Fruit fly (Drosophila melanogaster): ENCODE measurements around the gene xit.

The xit gene

DNA sequence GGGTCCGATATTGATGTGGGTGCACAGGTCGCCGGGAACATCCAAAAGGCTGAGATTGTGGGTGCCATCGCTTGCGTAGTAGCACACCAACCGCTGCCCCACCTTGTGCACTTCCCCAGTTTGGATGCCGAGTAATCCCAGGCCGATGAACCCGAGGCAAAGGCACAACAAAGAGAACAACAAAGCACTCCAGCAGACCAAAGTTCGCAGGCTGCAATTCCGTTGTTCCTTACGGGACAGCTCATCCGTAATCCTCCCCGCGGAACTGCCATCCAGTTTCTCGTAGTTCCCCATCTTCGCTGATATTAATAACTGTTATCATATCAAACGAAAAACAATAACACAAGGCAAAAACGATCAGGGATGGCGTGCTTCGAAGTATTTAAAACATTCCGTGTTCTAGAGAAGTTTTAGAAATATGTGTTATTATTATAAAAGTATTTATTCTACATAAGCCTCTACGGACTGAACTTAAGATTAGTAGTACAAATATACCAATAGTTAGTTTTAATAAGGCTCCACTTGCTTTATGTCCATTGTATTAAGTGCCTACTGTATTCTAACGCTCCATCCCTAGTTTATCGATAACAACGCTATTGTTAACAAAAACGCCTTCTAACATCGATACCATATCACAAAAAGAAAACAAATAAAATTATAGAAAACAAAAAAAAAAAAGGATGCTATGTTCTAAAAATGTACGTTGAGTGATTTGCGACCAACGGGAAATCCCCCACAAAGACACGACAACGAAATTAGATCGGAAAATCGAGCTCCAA, 28.6 kb downstream of the xit start, which contains the start of the genes Cht11 and CG4558 (continued):
- TF ChIP-seq stwl (tag; optimal IDR thresholded peaks at IDR 0.05), result peak; percentile 54
- TF ChIP-seq CG10431 (GFP tag; optimal IDR thresholded peaks at IDR 0.05), result peak; percentile 54
- TF ChIP-seq CG15269 (tag; optimal IDR thresholded peaks at IDR 0.05), result peak; percentile 82
- peak; percentile 82 for TF ChIP-seq CG6689 (GFP tag; IDR thresholded peaks at IDR 0.05)
- no peak for TF ChIP-seq bigmax (GFP tag; optimal IDR thresholded peaks at IDR 0.05)
- peak; percentile 78 for TF ChIP-seq Max (GFP tag; optimal IDR thresholded peaks at IDR 0.05)
- TF ChIP-seq CG14710 (tag; optimal IDR thresholded peaks at IDR 0.05), result peak; percentile 80
- peak; percentile 82 for TF ChIP-seq ase (GFP tag; IDR thresholded peaks at IDR 0.05)
- peak; percentile 80 for TF ChIP-seq Dek (tag; optimal IDR thresholded peaks at IDR 0.05)
- peak; percentile 84 for TF ChIP-seq mam (GFP tag; optimal IDR thresholded peaks at IDR 0.05)
- TF ChIP-seq CG7745 (tag; optimal IDR thresholded peaks at IDR 0.05), result no peak
- peak; percentile 72 for TF ChIP-seq CG12942 (GFP tag; optimal IDR thresholded peaks at IDR 0.05)
- TF ChIP-seq insv (GFP tag; optimal IDR thresholded peaks at IDR 0.05), result peak in 1 of 2 experiments; percentile 66
- TF ChIP-seq TFAM (GFP tag; optimal IDR thresholded peaks at IDR 0.05), result no peak
- TF ChIP-seq Nf-YA (GFP tag; IDR thresholded peaks at IDR 0.05), result no peak
- no peak for TF ChIP-seq lov (optimal IDR thresholded peaks at IDR 0.05)
- TF ChIP-seq lov (GFP tag; IDR thresholded peaks at IDR 0.05), result 0 out of 3 replicates have a peak, but pooled peaks have one; percentile 51
- TF ChIP-seq aop (GFP tag; IDR thresholded peaks at IDR 0.05), result no peak
- peak; percentile 80 for TF ChIP-seq PHDP (tag; optimal IDR thresholded peaks at IDR 0.05)
- peak; percentile 57 for TF ChIP-seq fu2 (GFP tag; optimal IDR thresholded peaks at IDR 0.05)
- TF ChIP-seq CG12219 (GFP tag; optimal IDR thresholded peaks at IDR 0.05), result peak; percentile 50
- TF ChIP-seq rib (GFP tag; IDR thresholded peaks at IDR 0.05), result peak; percentile 57; the same call in 1 of the 2 replicates
- TF ChIP-seq H2.0 (GFP tag; IDR thresholded peaks at IDR 0.05), result peak; percentile 75
- TF ChIP-seq Gug (GFP tag; IDR thresholded peaks at IDR 0.05), result peak; percentile 72
- TF ChIP-seq CG16779 (GFP tag; IDR thresholded peaks at IDR 0.05), result 0 out of 2 replicates have a peak, but pooled peaks have one; percentile 22
- peak; percentile 6 for TF ChIP-seq CTCF (GFP tag; optimal IDR thresholded peaks at IDR 0.05)
- TF ChIP-seq slou (GFP tag; optimal IDR thresholded peaks at IDR 0.05), result peak; percentile 54
- peak; percentile 74 for TF ChIP-seq sd (tag; optimal IDR thresholded peaks at IDR 0.05)
- TF ChIP-seq CG9437 (GFP tag; optimal IDR thresholded peaks at IDR 0.05), result peak; percentile 73
- TF ChIP-seq ci (GFP tag; IDR thresholded peaks at IDR 0.05), result peak; percentile 83
- TF ChIP-seq CG7357 (GFP tag; IDR thresholded peaks at IDR 0.05), result peak; percentile 75
- peak; percentile 94 for TF ChIP-seq Med (GFP tag)
- TF ChIP-seq row (GFP tag; IDR thresholded peaks at IDR 0.05), result peak; percentile 96
- peak; percentile 87 for TF ChIP-seq CG7839 (tag; optimal IDR thresholded peaks at IDR 0.05)
- TF ChIP-seq HLH3B (GFP tag; IDR thresholded peaks at IDR 0.05), result peak; percentile 80
- peak; percentile 79 for TF ChIP-seq fd3F (GFP tag; optimal IDR thresholded peaks at IDR 0.05)
- TF ChIP-seq CG18599 (GFP tag; optimal IDR thresholded peaks at IDR 0.05), result peak; percentile 82
- peak; percentile 50 for TF ChIP-seq dm (GFP tag; optimal IDR thresholded peaks at IDR 0.05)
- peak; percentile 33 for TF ChIP-seq kah (GFP tag; optimal IDR thresholded peaks at IDR 0.05)
- TF ChIP-seq Dad (GFP tag; optimal IDR thresholded peaks at IDR 0.05), result no peak
- peak; percentile 78 for TF ChIP-seq Fer3 (tag; optimal IDR thresholded peaks at IDR 0.05)
- no peak for TF ChIP-seq fd64A (GFP tag; optimal IDR thresholded peaks at IDR 0.05)
- 0 out of 3 replicates have a peak, but pooled peaks have one; percentile 17 for TF ChIP-seq Opbp (GFP tag; IDR thresholded peaks at IDR 0.05; ENCODE audit: partially characterized antibody)
- peak; percentile 42 for TF ChIP-seq CG8281 (tag; optimal IDR thresholded peaks at IDR 0.05)
- peak; percentile 20 for TF ChIP-seq CG4707 (GFP tag; optimal IDR thresholded peaks at IDR 0.05)
- TF ChIP-seq sim (GFP tag; IDR thresholded peaks at IDR 0.05), result no peak
- no peak for TF ChIP-seq Hr39 (optimal IDR thresholded peaks at IDR 0.05)
- TF ChIP-seq Sry-δ (GFP tag; optimal IDR thresholded peaks at IDR 0.05), result peak; percentile 59
- peak; percentile 14 for TF ChIP-seq CG17912 (GFP tag; optimal IDR thresholded peaks at IDR 0.05)
- TF ChIP-seq Taf1 (GFP tag; IDR thresholded peaks at IDR 0.05), result peak; percentile 72
